Worm (Caenorhabditis elegans) whole organism, L2 larva: ENCODE results near the gene C25A11.2.

Experiments used
- C34F6.9 ChIP-seq: fragments of 150-350 bp; optimal IDR thresholded peaks from 2 replicates; lab custom pipeline; 2014; ENCODE audit warnings: missing biosample characterization, missing genetic modification characterization
- F13H6.1 ChIP-seq: sonication (generic microtip); optimal IDR thresholded peaks from 2 replicates; lab custom pipeline; 2016; ENCODE audit warnings: missing genetic modification characterization, missing compliant biosample characterization
- R02D3.7 ChIP-seq: fragments of 150-350 bp; optimal IDR thresholded peaks from 2 replicates; lab custom pipeline; 2014; ENCODE audit warnings: missing biosample characterization, missing genetic modification characterization
- Y55F3AM.14 ChIP-seq: fragments of 200-800 bp; sonication (Bioruptor generic); optimal IDR thresholded peaks from 2 replicates; lab custom pipeline; 2018; ENCODE audit warnings: mild to moderate bottlenecking, missing genetic modification characterization, missing compliant biosample characterization
- ZK546.5 ChIP-seq: sonication (generic microtip); optimal IDR thresholded peaks from 2 replicates; lab custom pipeline; 2017; ENCODE audit warnings: missing biosample characterization, missing genetic modification characterization
- aly-2 ChIP-seq: fragments of 150-350 bp; optimal IDR thresholded peaks from 2 replicates; lab custom pipeline; 2014; ENCODE audit warnings: missing biosample characterization, missing genetic modification characterization
- ama-1 ChIP-seq: fragments of 150-350 bp; optimal IDR thresholded peaks from 2 replicates; lab custom pipeline; 2018; ENCODE audit warnings: inconsistent platforms
- blmp-1 ChIP-seq: sonication (generic microtip); optimal IDR thresholded peaks from 2 replicates; lab custom pipeline; 2017; ENCODE audit warnings: missing genetic modification characterization, mild to moderate bottlenecking, missing compliant biosample characterization, antibody characterized with exemption, moderate library complexity; ENCODE audit not compliant: insufficient read depth
- ceh-16 ChIP-seq: fragments of 150-350 bp; optimal IDR thresholded peaks from 2 replicates; lab custom pipeline; 2014; ENCODE audit warnings: missing biosample characterization, missing genetic modification characterization
- crh-2 ChIP-seq: sonication (generic microtip); optimal IDR thresholded peaks from 2 replicates; lab custom pipeline; 2017; ENCODE audit warnings: missing biosample characterization, missing genetic modification characterization
- dmd-4 ChIP-seq: sonication (generic microtip); optimal IDR thresholded peaks from 2 replicates; lab custom pipeline; 2017; ENCODE audit warnings: missing biosample characterization, missing genetic modification characterization
- elt-3 ChIP-seq: sonication (generic microtip); optimal IDR thresholded peaks from 2 replicates; lab custom pipeline; 2017; ENCODE audit warnings: missing biosample characterization, missing genetic modification characterization
- fos-1 ChIP-seq: fragments of 150-350 bp; optimal IDR thresholded peaks from 2 replicates; lab custom pipeline; 2014; ENCODE audit warnings: missing biosample characterization, missing genetic modification characterization
- gmeb-1 ChIP-seq: fragments of 150-350 bp; optimal IDR thresholded peaks from 2 replicates; lab custom pipeline; 2014; ENCODE audit warnings: missing biosample characterization, missing genetic modification characterization
- lin-13 ChIP-seq: fragments of 150-350 bp; optimal IDR thresholded peaks from 2 replicates; lab custom pipeline; 2014; ENCODE audit warnings: missing biosample characterization, missing genetic modification reagents, missing genetic modification characterization
- lin-39 ChIP-seq: fragments of 150-350 bp; optimal IDR thresholded peaks from 2 replicates; lab custom pipeline; 2014; ENCODE audit warnings: missing biosample characterization, missing genetic modification reagents, missing genetic modification characterization
- mab-5 ChIP-seq: fragments of 150-350 bp; optimal IDR thresholded peaks from 2 replicates; lab custom pipeline; 2014; ENCODE audit warnings: missing biosample characterization, missing genetic modification characterization
- mbf-1 ChIP-seq: sonication (generic microtip); optimal IDR thresholded peaks from 2 replicates; lab custom pipeline; 2017; ENCODE audit warnings: missing biosample characterization, missing genetic modification characterization
- nhr-11 ChIP-seq: fragments of 150-350 bp; optimal IDR thresholded peaks from 2 replicates; lab custom pipeline; 2014; ENCODE audit warnings: missing biosample characterization, missing genetic modification characterization
- nhr-12 ChIP-seq: fragments of 150-350 bp; optimal IDR thresholded peaks from 2 replicates; lab custom pipeline; 2014; ENCODE audit warnings: missing biosample characterization, missing genetic modification characterization
- nhr-129 ChIP-seq: fragments of 150-350 bp; optimal IDR thresholded peaks from 2 replicates; lab custom pipeline; 2014; ENCODE audit warnings: missing biosample characterization, missing genetic modification characterization
- nhr-23 ChIP-seq: fragments of 150-350 bp; optimal IDR thresholded peaks from 2 replicates; lab custom pipeline; 2014; ENCODE audit warnings: missing biosample characterization, missing genetic modification reagents, missing genetic modification characterization
- nhr-25 ChIP-seq: fragments of 150-350 bp; sonication (generic microtip); optimal IDR thresholded peaks from 3 replicates; lab custom pipeline; 2014; ENCODE audit warnings: missing biosample characterization, missing genetic modification characterization
- nhr-6 ChIP-seq: fragments of 150-350 bp; optimal IDR thresholded peaks from 2 replicates; lab custom pipeline; 2014; ENCODE audit warnings: missing biosample characterization, missing genetic modification characterization
- nhr-77 ChIP-seq: fragments of 150-350 bp; optimal IDR thresholded peaks from 2 replicates; lab custom pipeline; 2014; ENCODE audit warnings: missing biosample characterization, missing genetic modification characterization
- peb-1 ChIP-seq: fragments of 150-350 bp; optimal IDR thresholded peaks from 2 replicates; lab custom pipeline; 2014; ENCODE audit warnings: missing biosample characterization, missing genetic modification characterization
- sem-4 ChIP-seq: fragments of 150-350 bp; optimal IDR thresholded peaks from 2 replicates; lab custom pipeline; 2014; ENCODE audit warnings: missing biosample characterization, missing genetic modification reagents, missing genetic modification characterization
- skn-1 ChIP-seq: sonication (generic microtip); optimal IDR thresholded peaks from 2 replicates; lab custom pipeline; 2017; ENCODE audit warnings: missing biosample characterization, missing genetic modification characterization
- sma-3 ChIP-seq: sonication (generic microtip); optimal IDR thresholded peaks from 2 replicates; lab custom pipeline; 2016; ENCODE audit warnings: missing genetic modification reagents, missing genetic modification characterization, missing compliant biosample characterization
- sma-9 ChIP-seq, 2 experiments: fragments of 150-350 bp in 1 of 2; sonication (generic microtip) in 1 of 2; optimal IDR thresholded peaks; 2 replicates each; lab custom pipeline; 2014 to 2016; ENCODE audit warnings: missing genetic modification characterization in 2 of 2, mild to moderate bottlenecking in 1 of 2, missing biosample characterization in 1 of 2, missing compliant biosample characterization in 1 of 2, missing genetic modification reagents in 1 of 2, moderate library complexity in 1 of 2
- snpc-4 ChIP-seq: fragments of 150-350 bp; optimal IDR thresholded peaks from 2 replicates; lab custom pipeline; 2014; ENCODE audit warnings: missing biosample characterization, missing genetic modification characterization
- unc-39 ChIP-seq: fragments of 150-350 bp; optimal IDR thresholded peaks from 2 replicates; lab custom pipeline; 2014; ENCODE audit warnings: missing biosample characterization, missing genetic modification characterization
- unc-62 ChIP-seq: fragments of 150-350 bp; optimal IDR thresholded peaks from 2 replicates; lab custom pipeline; 2014; ENCODE audit warnings: missing biosample characterization, missing genetic modification reagents, missing genetic modification characterization
- zag-1 ChIP-seq: fragments of 150-350 bp; optimal IDR thresholded peaks from 2 replicates; lab custom pipeline; 2014; ENCODE audit warnings: missing biosample characterization, missing genetic modification characterization
- ztf-1 ChIP-seq: fragments of 200-800 bp; sonication (Bioruptor generic); conservative IDR thresholded peaks from 2 replicates; pipeline ENCODE4 v1.3.6; 2022; ENCODE audit warnings: missing genetic modification characterization, missing compliant biosample characterization
- ztf-11 ChIP-seq: sonication (generic microtip); optimal IDR thresholded peaks from 2 replicates; lab custom pipeline; 2017; ENCODE audit warnings: missing biosample characterization, missing genetic modification characterization
- ztf-4 ChIP-seq: fragments of 150-350 bp; optimal IDR thresholded peaks from 2 replicates; lab custom pipeline; 2014; ENCODE audit warnings: missing biosample characterization, missing genetic modification characterization

The C25A11.2 gene

DNA sequence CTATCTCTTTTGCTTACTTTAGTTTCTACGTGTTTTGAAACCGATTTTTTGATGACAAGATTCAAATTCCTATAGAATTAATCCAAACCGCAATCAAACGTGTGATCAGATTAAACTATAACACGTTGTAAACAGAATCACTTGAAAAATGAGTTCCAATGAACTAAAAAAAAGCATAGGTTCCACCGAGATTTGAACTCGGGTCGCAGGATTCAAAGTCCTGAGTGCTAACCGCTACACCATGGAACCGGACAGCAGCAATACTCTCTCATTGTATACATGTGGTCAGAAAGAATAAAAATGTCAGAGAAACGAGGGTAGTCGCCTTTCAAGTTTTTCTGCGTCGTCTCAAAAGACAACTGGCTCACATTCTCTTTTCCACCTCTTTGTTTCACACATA, 22.5 kb upstream of the C25A11.2 start (continued):
- TF ChIP-seq elt-3 (no peak), nhr-25 (tag; lab: Kevin White, UChicago) (peak; percentile 15), sma-3 (GFP tag; lab: Kevin White, UChicago) (no peak), blmp-1 (tag; lab: Kevin White, UChicago) (no peak), nhr-23 (tag; lab: Kevin White, UChicago) (no peak), C34F6.9 (tag; lab: Kevin White, UChicago) (peak; percentile 5), zag-1 (tag; lab: Kevin White, UChicago) (no peak)

DNA sequence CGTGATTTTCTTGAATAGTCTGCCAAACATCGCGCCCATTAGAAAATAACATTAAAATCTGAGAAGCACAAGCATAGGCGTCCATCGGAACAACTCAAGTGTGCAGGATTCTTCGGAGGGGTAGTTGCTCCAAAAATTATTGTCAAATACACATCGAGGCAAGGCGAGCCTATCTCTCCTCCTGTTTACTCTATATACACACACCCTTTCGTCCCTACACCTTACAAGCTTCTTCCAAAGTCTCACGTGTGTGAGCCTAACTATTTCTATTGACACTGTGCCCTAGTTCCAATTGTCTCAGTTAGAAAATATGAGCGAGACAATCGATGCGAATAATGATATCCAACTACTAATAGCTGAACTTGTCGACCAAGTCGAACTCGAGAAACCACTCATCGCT, 22.0 kb upstream of the C25A11.2 start:
- TF ChIP-seq nhr-23 (tag; lab: Kevin White, UChicago) (no peak), nhr-129 (tag; lab: Kevin White, UChicago) (no peak), ztf-11 (tag; lab: Kevin White, UChicago) (no peak), nhr-77 (no peak), nhr-6 (tag; lab: Kevin White, UChicago) (no peak), blmp-1 (tag; lab: Kevin White, UChicago) (no peak), gmeb-1 (tag; lab: Kevin White, UChicago) (no peak), ztf-1 (GFP tag; lab: Robert Waterston, UW) (no peak), elt-3 (no peak), unc-39 (no peak), nhr-11 (tag; lab: Kevin White, UChicago) (no peak), snpc-4 (no peak), mbf-1 (no peak), peb-1 (tag; lab: Kevin White, UChicago) (no peak), nhr-25 (tag; lab: Kevin White, UChicago) (no peak), fos-1 (no peak), lin-39 (tag; lab: Kevin White, UChicago) (no peak), ztf-4 (tag; lab: Kevin White, UChicago) (no peak), sma-3 (GFP tag; lab: Kevin White, UChicago) (no peak), crh-2 (tag; lab: Kevin White, UChicago) (no peak)

DNA sequence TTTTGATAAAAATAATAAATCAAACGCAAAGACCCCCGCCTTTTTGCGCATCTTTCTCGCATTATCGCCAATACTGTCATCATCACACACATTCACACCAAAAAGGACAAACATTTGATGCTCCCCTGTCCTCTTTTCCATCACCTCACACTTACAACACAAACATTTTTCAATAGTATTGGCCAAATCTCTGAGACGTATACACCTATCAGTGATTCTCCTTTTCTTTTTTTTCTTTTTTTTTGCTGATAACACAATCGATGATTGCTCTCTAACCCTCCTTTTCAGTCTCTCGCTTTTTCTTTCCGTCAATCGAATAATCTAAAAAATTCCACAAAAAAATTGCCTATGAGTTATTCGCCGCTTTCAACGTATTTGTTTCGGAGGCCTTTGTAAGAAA, 17.0 kb upstream of the C25A11.2 start:
- TF ChIP-seq sem-4 (tag; lab: Kevin White, UChicago) (no peak), sma-9 (GFP tag; optimal IDR thresholded peaks at IDR 0.05; lab: Kevin White, UChicago) (peak; percentile 3), sma-9 (tag; optimal IDR thresholded peaks at IDR 0.05; lab: Kevin White, UChicago) (no peak), crh-2 (tag; lab: Kevin White, UChicago) (peak; percentile 38), ZK546.5 (no peak), fos-1 (peak; percentile 89), mbf-1 (no peak), R02D3.7 (tag; lab: Kevin White, UChicago) (no peak), nhr-12 (tag; lab: Kevin White, UChicago) (no peak), gmeb-1 (tag; lab: Kevin White, UChicago) (peak; percentile 2)
- TF ChIP-seq, all 48 proteins: peak for 4

DNA sequence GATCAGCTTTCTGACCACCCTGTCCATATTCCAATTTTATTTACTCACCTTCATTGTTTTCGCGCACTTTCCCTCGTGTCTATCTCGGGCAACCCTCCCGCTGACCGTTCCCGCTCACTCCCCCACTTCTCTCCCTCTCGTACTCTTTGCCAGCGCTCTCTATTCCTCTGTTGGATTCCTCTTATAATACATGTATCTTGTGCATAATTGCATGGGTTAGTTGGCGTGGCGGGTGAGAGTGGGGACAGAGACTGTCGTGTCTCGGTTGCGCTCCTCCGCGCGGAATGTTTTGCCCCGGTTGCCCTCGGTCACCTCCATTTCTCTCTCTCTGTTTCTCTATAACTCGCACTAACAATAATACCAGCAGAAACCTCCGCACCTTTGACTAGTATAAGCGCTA, 11.7 kb upstream of the C25A11.2 start:
- TF ChIP-seq F13H6.1, result no peak
- peak; percentile 16 for TF ChIP-seq ceh-16 (tag; lab: Kevin White, UChicago)

DNA sequence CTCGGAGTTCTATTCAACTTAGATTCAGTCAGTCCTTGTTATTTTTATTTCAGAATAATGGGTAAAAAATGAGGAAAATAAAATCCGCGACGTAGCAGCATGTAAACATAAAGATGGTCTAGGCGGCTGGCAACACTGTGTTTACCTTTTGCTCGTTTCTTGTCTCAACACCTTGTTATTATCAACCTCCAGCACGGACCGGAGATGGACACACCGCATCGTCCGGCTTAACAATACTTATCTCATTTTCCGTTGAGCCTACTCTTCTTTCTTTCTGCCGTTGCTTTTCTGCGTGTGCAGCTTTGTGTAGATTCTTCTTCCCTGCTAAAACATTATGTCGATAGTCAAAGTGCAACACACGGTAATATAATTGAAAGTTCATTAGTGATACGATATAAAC, 10.8 kb upstream of the C25A11.2 start:
- TF ChIP-seq dmd-4 (tag; lab: Kevin White, UChicago), result no peak
- TF ChIP-seq nhr-77, result no peak
- no peak for TF ChIP-seq aly-2 (tag; lab: Kevin White, UChicago)
- TF ChIP-seq fos-1, result no peak
- no peak for TF ChIP-seq unc-39
- no peak for TF ChIP-seq elt-3
- no peak for TF ChIP-seq nhr-11 (tag; lab: Kevin White, UChicago)
- no peak for TF ChIP-seq unc-62 (GFP tag; lab: Kevin White, UChicago)
- TF ChIP-seq nhr-129 (tag; lab: Kevin White, UChicago), result no peak
- no peak for TF ChIP-seq sem-4 (tag; lab: Kevin White, UChicago)
- no peak for TF ChIP-seq Y55F3AM.14 (GFP tag; lab: Kevin White, UChicago)
- no peak for TF ChIP-seq C34F6.9 (tag; lab: Kevin White, UChicago)
- TF ChIP-seq skn-1 (tag; lab: Kevin White, UChicago), result no peak
- no peak for TF ChIP-seq lin-13 (GFP tag; lab: Kevin White, UChicago)
- TF ChIP-seq ZK546.5, result no peak
- TF ChIP-seq sma-3 (GFP tag; lab: Kevin White, UChicago), result no peak
- TF ChIP-seq sma-9 (GFP tag; optimal IDR thresholded peaks at IDR 0.05; lab: Kevin White, UChicago), result no peak
- TF ChIP-seq sma-9 (tag; optimal IDR thresholded peaks at IDR 0.05; lab: Kevin White, UChicago), result no peak
- no peak for TF ChIP-seq ama-1 (lab: Kevin White, UChicago)
- TF ChIP-seq lin-39 (tag; lab: Kevin White, UChicago), result no peak
- no peak for TF ChIP-seq mab-5 (tag; lab: Kevin White, UChicago)
